Fruit fly (Drosophila melanogaster): ENCODE measurements around the gene Klp68D.

DNA sequence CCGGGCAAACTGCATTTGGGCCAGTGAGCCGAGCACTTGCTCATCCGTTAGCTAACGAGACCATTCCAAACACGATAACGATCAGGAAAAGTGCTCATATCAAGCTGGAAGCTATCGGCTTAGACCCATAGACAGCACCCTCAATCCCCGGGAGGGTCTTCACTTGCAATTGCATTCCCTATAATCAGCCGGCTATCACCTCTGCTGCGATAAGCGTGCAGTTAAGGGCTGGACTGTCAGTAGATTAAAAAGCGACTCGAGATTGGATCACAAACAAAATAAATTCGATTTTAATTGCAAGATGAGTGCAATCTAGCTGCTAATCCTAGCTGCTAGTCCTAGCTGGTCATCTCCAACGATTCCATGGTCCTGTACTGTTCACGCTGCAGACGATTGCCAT is 21.6 kb upstream of the Klp68D start:
- TF ChIP-seq psq (optimal IDR thresholded peaks at IDR 0.05) (no peak), EcR (GFP tag; optimal IDR thresholded peaks at IDR 0.05) (no peak), CG8478 (optimal IDR thresholded peaks at IDR 0.05) (no peak), Dll (optimal IDR thresholded peaks at IDR 0.05) (no peak)

All from whole organism.